Worm (Caenorhabditis elegans) whole organism, L4 larva: ENCODE measurements around the gene miz-1.

ENCODE experiments used
- F44E2.7 ChIP-seq: fragments of 200-800 bp; sonication (Bioruptor generic); IDR thresholded peaks from 2 replicates; pipeline ENCODE4 v2.1.2; 2022; ENCODE audit warnings: missing genetic modification characterization, missing compliant biosample characterization
- Y105C5A.15 ChIP-seq: fragments of 200-800 bp; sonication (Bioruptor generic); IDR thresholded peaks from 2 replicates; pipeline ENCODE4 v1.3.6; 2022; ENCODE audit warnings: missing genetic modification characterization, missing compliant biosample characterization
- Y5F2A.4 ChIP-seq: fragments of 200-800 bp; sonication (Bioruptor generic); optimal IDR thresholded peaks from 2 replicates; lab custom pipeline; 2018; ENCODE audit warnings: mild to moderate bottlenecking, missing genetic modification characterization, missing compliant biosample characterization
- attf-4 ChIP-seq: sonication (generic microtip); optimal IDR thresholded peaks from 3 replicates; lab custom pipeline; 2017; ENCODE audit warnings: missing biosample characterization, missing genetic modification characterization
- ceh-32 ChIP-seq: sonication (generic microtip); optimal IDR thresholded peaks from 2 replicates; lab custom pipeline; 2016; ENCODE audit warnings: mild to moderate bottlenecking, missing genetic modification characterization, missing compliant biosample characterization; ENCODE audit not compliant: poor library complexity
- ceh-62 ChIP-seq: sonication (generic microtip); optimal IDR thresholded peaks from 2 replicates; lab custom pipeline; 2017; ENCODE audit warnings: missing biosample characterization, missing genetic modification characterization
- daf-16 ChIP-seq, 3 experiments: sonication (generic microtip); optimal IDR thresholded peaks; 2 replicates each; lab custom pipeline; 2016 to 2017; ENCODE audit warnings: missing genetic modification characterization in 3 of 3, missing genetic modification reagents in 3 of 3, mild to moderate bottlenecking in 2 of 3, missing compliant biosample characterization in 2 of 3, missing biosample characterization in 1 of 3, moderate library complexity in 1 of 3
- daf-8 ChIP-seq: fragments of 200-800 bp; sonication (Bioruptor generic); IDR thresholded peaks from 2 replicates; pipeline ENCODE4 v1.3.6; 2022; ENCODE audit warnings: missing genetic modification characterization, missing compliant biosample characterization
- dmd-6 ChIP-seq: fragments of 200-800 bp; sonication (Bioruptor generic); IDR thresholded peaks from 2 replicates; pipeline ENCODE4 v1.3.6; 2022; ENCODE audit warnings: missing genetic modification reagents, missing genetic modification characterization, missing compliant biosample characterization
- dmd-9 ChIP-seq: fragments of 200-800 bp; sonication (Bioruptor generic); IDR thresholded peaks from 2 replicates; pipeline ENCODE4 v1.3.6; 2022; ENCODE audit warnings: missing genetic modification reagents, missing genetic modification characterization, missing compliant biosample characterization
- dve-1 ChIP-seq: sonication (generic microtip); optimal IDR thresholded peaks from 2 replicates; lab custom pipeline; 2017; ENCODE audit warnings: antibody characterized with exemption, mild to moderate bottlenecking, missing genetic modification characterization, missing compliant biosample characterization; ENCODE audit not compliant: insufficient read depth
- fkh-10 ChIP-seq: fragments of 150-350 bp; optimal IDR thresholded peaks from 2 replicates; lab custom pipeline; 2014; ENCODE audit warnings: missing biosample characterization, missing genetic modification reagents, missing genetic modification characterization
- hif-1 ChIP-seq, 2 experiments: sonication (generic microtip); optimal IDR thresholded peaks; 2 replicates each; lab custom pipeline; 2016 to 2017; ENCODE audit warnings: missing compliant biosample characterization in 2 of 2, missing genetic modification characterization in 2 of 2, missing genetic modification reagents in 2 of 2, missing genotype in 2 of 2, mild to moderate bottlenecking in 1 of 2
- hlh-11 ChIP-seq: fragments of 200-800 bp; sonication (Bioruptor generic); optimal IDR thresholded peaks from 2 replicates; lab custom pipeline; 2018; ENCODE audit warnings: mild to moderate bottlenecking, missing genetic modification characterization, missing compliant biosample characterization
- hlh-30 ChIP-seq: sonication (generic microtip); optimal IDR thresholded peaks from 2 replicates; lab custom pipeline; 2017; ENCODE audit warnings: antibody characterized with exemption, mild to moderate bottlenecking, missing genetic modification characterization, missing compliant biosample characterization; ENCODE audit not compliant: insufficient read depth
- jun-1 ChIP-seq: fragments of 150-350 bp; optimal IDR thresholded peaks from 2 replicates; lab custom pipeline; 2014; ENCODE audit warnings: missing biosample characterization, missing genetic modification reagents, missing genetic modification characterization
- lim-7 ChIP-seq: fragments of 200-800 bp; sonication (Bioruptor generic); IDR thresholded peaks from 2 replicates; pipeline ENCODE4 v1.3.6; 2022; ENCODE audit warnings: missing genetic modification characterization, missing compliant biosample characterization
- lin-1 ChIP-seq: fragments of 200-800 bp; sonication (Bioruptor generic); IDR thresholded peaks from 2 replicates; pipeline ENCODE4 v1.3.6; 2022; ENCODE audit warnings: missing genetic modification reagents, missing genetic modification characterization, missing compliant biosample characterization
- lin-29 ChIP-seq: fragments of 200-800 bp; sonication (Bioruptor generic); IDR thresholded peaks from 2 replicates; pipeline ENCODE4 v1.3.6; 2022; ENCODE audit warnings: missing genetic modification reagents, missing genetic modification characterization, missing compliant biosample characterization
- lin-38 ChIP-seq: fragments of 200-800 bp; sonication (Bioruptor generic); IDR thresholded peaks from 2 replicates; pipeline ENCODE4 v1.3.6; 2022; ENCODE audit warnings: missing genetic modification reagents, missing genetic modification characterization, missing compliant biosample characterization
- lsy-2 ChIP-seq, 2 experiments: fragments of 150-350 bp in 1 of 2; sonication (generic microtip) in 1 of 2; optimal IDR thresholded peaks; 2 replicates each; lab custom pipeline; 2014 to 2017; ENCODE audit warnings: missing biosample characterization in 2 of 2, missing genetic modification characterization in 2 of 2
- mdl-1 ChIP-seq, 2 experiments: fragments of 150-350 bp in 1 of 2; sonication (generic microtip) in 1 of 2; optimal IDR thresholded peaks; 2 replicates each; lab custom pipeline; 2014 to 2017; ENCODE audit warnings: missing biosample characterization in 2 of 2, missing genetic modification characterization in 2 of 2
- mdt-29 ChIP-seq: fragments of 200-800 bp; sonication (Bioruptor generic); IDR thresholded peaks from 2 replicates; pipeline ENCODE4 v1.3.6; 2022; ENCODE audit warnings: missing genetic modification reagents, missing genetic modification characterization, missing compliant biosample characterization
- mep-1 ChIP-seq: fragments of 150-350 bp; sonication (generic microtip); optimal IDR thresholded peaks from 3 replicates; lab custom pipeline; 2014; ENCODE audit warnings: missing biosample characterization, missing genetic modification characterization
- mes-2 ChIP-seq: sonication (generic microtip); optimal IDR thresholded peaks from 2 replicates; lab custom pipeline; 2016; ENCODE audit warnings: missing genotype, mild to moderate bottlenecking, missing genetic modification characterization, missing compliant biosample characterization; ENCODE audit not compliant: poor library complexity, severe bottlenecking
- mxl-2 ChIP-seq: fragments of 200-800 bp; sonication (Bioruptor generic); conservative IDR thresholded peaks from 2 replicates; pipeline ENCODE4 v1.3.6; 2022; ENCODE audit warnings: missing genetic modification reagents, missing genetic modification characterization, missing compliant biosample characterization
- mxl-3 ChIP-seq: fragments of 200-800 bp; sonication (Bioruptor generic); optimal IDR thresholded peaks from 2 replicates; lab custom pipeline; 2018; ENCODE audit warnings: mild to moderate bottlenecking, missing genetic modification characterization, missing compliant biosample characterization
- nhr-10 ChIP-seq: fragments of 150-350 bp; optimal IDR thresholded peaks from 2 replicates; lab custom pipeline; 2014; ENCODE audit warnings: missing biosample characterization, missing genetic modification characterization
- nhr-102 ChIP-seq: sonication (generic microtip); optimal IDR thresholded peaks from 2 replicates; lab custom pipeline; 2016; ENCODE audit warnings: mild to moderate bottlenecking, missing genetic modification characterization, moderate library complexity, missing compliant biosample characterization
- nhr-111 ChIP-seq: fragments of 200-800 bp; sonication (Bioruptor generic); optimal IDR thresholded peaks from 2 replicates; lab custom pipeline; 2018; ENCODE audit warnings: mild to moderate bottlenecking, missing genetic modification characterization, missing compliant biosample characterization
- nhr-28 ChIP-seq: fragments of 150-350 bp; optimal IDR thresholded peaks from 2 replicates; lab custom pipeline; 2014; ENCODE audit warnings: missing biosample characterization, missing genetic modification characterization
- nhr-6 ChIP-seq: fragments of 150-350 bp; optimal IDR thresholded peaks from 2 replicates; lab custom pipeline; 2014; ENCODE audit warnings: missing biosample characterization, missing genetic modification characterization
- nhr-77 ChIP-seq: fragments of 150-350 bp; optimal IDR thresholded peaks from 2 replicates; lab custom pipeline; 2014; ENCODE audit warnings: missing biosample characterization, missing genetic modification characterization
- pqm-1 ChIP-seq: sonication (generic microtip); optimal IDR thresholded peaks from 2 replicates; lab custom pipeline; 2017; ENCODE audit warnings: missing biosample characterization, missing genetic modification characterization
- saeg-2 ChIP-seq: fragments of 200-800 bp; sonication (Bioruptor generic); IDR thresholded peaks from 2 replicates; pipeline ENCODE4 v1.3.6; 2022; ENCODE audit warnings: missing genetic modification reagents, missing genetic modification characterization, missing compliant biosample characterization
- snpc-1.2 ChIP-seq: fragments of 200-800 bp; sonication (Bioruptor generic); IDR thresholded peaks from 2 replicates; pipeline ENCODE4 v1.3.6; 2022; ENCODE audit warnings: missing genetic modification reagents, missing genetic modification characterization, missing compliant biosample characterization
- spr-3 ChIP-seq: fragments of 200-800 bp; sonication (Bioruptor generic); optimal IDR thresholded peaks from 2 replicates; lab custom pipeline; 2018; ENCODE audit warnings: mild to moderate bottlenecking, missing genetic modification characterization, missing compliant biosample characterization
- unc-39 ChIP-seq: sonication (generic microtip); optimal IDR thresholded peaks from 2 replicates; lab custom pipeline; 2017; ENCODE audit warnings: missing biosample characterization, missing genetic modification characterization
- zag-1 ChIP-seq: fragments of 150-350 bp; optimal IDR thresholded peaks from 2 replicates; lab custom pipeline; 2014; ENCODE audit warnings: missing biosample characterization, missing genetic modification characterization
- zfp-3 ChIP-seq: fragments of 200-800 bp; sonication (Bioruptor generic); conservative IDR thresholded peaks from 2 replicates; pipeline ENCODE4 v1.3.6; 2022; ENCODE audit warnings: missing genetic modification reagents, missing genetic modification characterization, missing compliant biosample characterization
- zip-2 ChIP-seq: fragments of 150-350 bp; optimal IDR thresholded peaks from 2 replicates; lab custom pipeline; 2014; ENCODE audit warnings: missing biosample characterization, missing genetic modification characterization
- ztf-7 ChIP-seq: fragments of 150-350 bp; optimal IDR thresholded peaks from 2 replicates; lab custom pipeline; 2014; ENCODE audit warnings: missing biosample characterization, missing genetic modification characterization

miz-1 gene

DNA sequence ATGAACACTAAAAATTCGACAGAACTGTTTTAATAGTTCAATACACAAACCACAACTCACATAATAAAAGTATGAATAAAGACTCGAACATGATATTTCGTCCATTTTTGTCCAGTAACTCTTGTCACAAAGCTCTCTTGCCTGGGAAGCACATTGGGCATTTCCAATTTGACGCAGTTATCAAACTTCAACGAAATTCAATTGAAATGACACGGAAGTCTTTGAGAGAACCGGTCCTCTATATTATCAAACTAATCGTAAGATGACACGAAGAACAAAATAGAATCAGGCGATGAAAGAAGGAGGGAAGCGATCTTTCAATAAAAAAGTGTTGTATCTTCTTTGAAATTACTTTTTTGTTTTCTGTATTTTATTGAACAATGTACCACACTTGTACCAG, 42.9 kb downstream of the miz-1 start, which contains the start of gene T11G6.3 (continued):
- TF ChIP-seq mxl-2 (GFP tag; lab: Robert Waterston, UW) (no peak), ztf-7 (no peak), zag-1 (tag; lab: Kevin White, UChicago) (no peak), hif-1 (tag; optimal IDR thresholded peaks at IDR 0.05; lab: Kevin White, UChicago) (no peak)

DNA sequence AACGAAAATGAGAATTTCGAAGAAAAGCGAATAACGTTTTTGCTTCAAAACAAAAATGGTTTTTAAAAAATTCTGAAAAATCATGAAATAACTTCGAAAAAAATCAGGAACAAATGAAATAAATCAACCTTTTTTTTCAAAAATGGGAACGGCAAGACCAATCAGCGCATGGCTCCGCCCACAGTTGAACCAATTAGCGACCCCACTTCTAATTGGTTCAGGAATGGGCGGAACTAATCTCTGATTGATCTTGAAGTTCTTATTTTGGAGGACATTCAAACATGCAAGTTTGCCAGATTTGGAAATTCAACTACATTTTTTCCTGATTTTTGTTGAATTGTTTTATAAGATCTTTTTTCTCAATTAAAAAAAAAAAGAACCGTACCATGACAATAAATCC, 43.7 kb downstream of the miz-1 start:
- TF ChIP-seq lin-1 (GFP tag; lab: Robert Waterston, UW), result no peak
- no peak for TF ChIP-seq Y5F2A.4 (GFP tag; lab: Kevin White, UChicago)
- TF ChIP-seq saeg-2 (GFP tag; lab: Robert Waterston, UW), result no peak
- no peak for TF ChIP-seq nhr-6 (tag; lab: Kevin White, UChicago)
- TF ChIP-seq lsy-2 (tag; optimal IDR thresholded peaks at IDR 0.05; lab: Kevin White, UChicago), result no peak
- no peak for TF ChIP-seq zfp-3
- no peak for TF ChIP-seq lin-29 (GFP tag; lab: Robert Waterston, UW)
- TF ChIP-seq spr-3 (GFP tag; lab: Kevin White, UChicago), result no peak
- no peak for TF ChIP-seq mdt-29 (GFP tag; lab: Robert Waterston, UW)
- TF ChIP-seq F44E2.7, result no peak
- TF ChIP-seq nhr-10 (tag; lab: Kevin White, UChicago), result no peak
- TF ChIP-seq daf-8 (GFP tag; lab: Robert Waterston, UW), result no peak
- TF ChIP-seq mes-2, result no peak
- TF ChIP-seq zip-2 (tag; lab: Kevin White, UChicago), result no peak
- TF ChIP-seq nhr-77, result no peak
- no peak for TF ChIP-seq ceh-32 (tag; lab: Kevin White, UChicago)
- TF ChIP-seq dve-1, result no peak

DNA sequence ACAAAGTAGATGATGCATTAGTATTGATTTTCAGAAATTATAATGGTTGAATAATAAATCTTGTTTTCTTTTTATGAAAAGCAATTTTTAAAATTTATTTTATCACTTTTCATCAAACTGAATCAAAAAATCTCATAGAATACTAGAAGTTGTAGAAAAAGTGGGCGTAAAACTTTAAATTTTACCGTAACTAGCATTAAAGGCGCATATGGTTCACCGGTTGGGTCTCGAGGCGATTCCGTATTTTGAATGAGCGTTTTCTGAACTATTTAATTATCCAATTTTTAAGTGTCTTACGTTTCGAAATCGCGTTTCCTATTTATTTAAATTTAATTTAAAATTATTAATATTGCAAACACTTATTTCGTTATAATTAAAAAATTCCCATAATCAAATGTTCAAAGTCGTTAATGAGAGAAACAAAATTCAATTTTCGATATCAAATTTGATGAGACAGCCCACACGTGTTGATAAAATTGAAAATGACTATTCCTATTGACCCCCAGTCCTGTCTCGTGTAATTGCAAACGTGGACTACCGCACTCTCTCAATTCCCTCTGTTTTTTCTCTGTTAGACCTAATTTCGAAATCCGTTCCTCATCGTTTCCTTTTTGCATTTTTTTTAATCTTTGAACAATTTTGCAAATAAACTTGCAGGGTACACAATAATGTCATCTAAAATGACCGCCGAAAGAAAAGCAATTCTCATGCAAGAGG, 46.3 kb downstream of the miz-1 start, which contains the start of the genes T11G6.2 and hars-1:
Gene T11G6.2, minus strand, starts transcription at position 197 of the 717 bp plus-strand sequence.
Gene hars-1, plus strand, starts transcription at position 658 of the 717 bp plus-strand sequence.
- TF ChIP-seq daf-16 (GFP tag; optimal IDR thresholded peaks at IDR 0.05; lab: Kevin White, UChicago), result no peak
- TF ChIP-seq daf-16 (tag; optimal IDR thresholded peaks at IDR 0.05; lab: Kevin White, UChicago), result peak; percentile 84
- TF ChIP-seq hlh-11 (tag; lab: Kevin White, UChicago), result peak; percentile 52
- TF ChIP-seq lin-38, result peak; percentile 66
- TF ChIP-seq mdl-1 (tag; optimal IDR thresholded peaks at IDR 0.05; lab: Kevin White, UChicago), result peak in 1 of 2 experiments; percentile 81
- peak; percentile 34 for TF ChIP-seq mep-1 (tag; lab: Kevin White, UChicago)
- peak; percentile 83 for TF ChIP-seq hlh-30
- TF ChIP-seq nhr-102, result no peak
- TF ChIP-seq fkh-10 (GFP tag; lab: Kevin White, UChicago), result no peak
- TF ChIP-seq attf-4 (tag; lab: Kevin White, UChicago), result no peak
- TF ChIP-seq mes-2, result peak; percentile 51
- peak; percentile 71; the same call in 1 of the 2 replicates for TF ChIP-seq dmd-6 (GFP tag; lab: Robert Waterston, UW)
- TF ChIP-seq nhr-28 (tag; lab: Kevin White, UChicago), result peak; percentile 76
- TF ChIP-seq dve-1, result peak; percentile 36
- no peak for TF ChIP-seq dmd-9 (GFP tag; lab: Robert Waterston, UW)
- TF ChIP-seq nhr-6 (tag; lab: Kevin White, UChicago), result peak; percentile 24
- TF ChIP-seq ceh-62, result no peak
- peak; percentile 76 for TF ChIP-seq pqm-1 (tag; lab: Kevin White, UChicago)
- TF ChIP-seq unc-39, result no peak
- TF ChIP-seq lim-7 (GFP tag; lab: Robert Waterston, UW), result no peak
- TF ChIP-seq nhr-111 (GFP tag; lab: Kevin White, UChicago), result no peak
- no peak for TF ChIP-seq snpc-1.2 (GFP tag; lab: Robert Waterston, UW)
- TF ChIP-seq Y105C5A.15 (GFP tag; lab: Robert Waterston, UW), result no peak
- peak; percentile 98 for TF ChIP-seq mxl-3 (GFP tag; lab: Kevin White, UChicago)
- TF ChIP-seq jun-1 (tag; lab: Kevin White, UChicago), result no peak
- TF ChIP-seq nhr-77, result peak; percentile 74
- peak in 1 of 2 experiments; percentile 40 for TF ChIP-seq lsy-2 (tag; optimal IDR thresholded peaks at IDR 0.05; lab: Kevin White, UChicago)
